Fruit fly (Drosophila melanogaster) whole organism, embryonic: ENCODE measurements around the gene CG16964.

Experiments used
- Blimp-1 ChIP-seq: fragments of 200-800 bp; sonication (Bioruptor generic); optimal IDR thresholded peaks from 3 replicates; lab custom pipeline; 2018; ENCODE audit warnings: missing biosample characterization, missing genetic modification characterization, mild to moderate bottlenecking, moderate library complexity, missing genetic modification reagents
- CG1024 ChIP-seq: fragments of 200-800 bp; sonication (Bioruptor generic); IDR thresholded peaks from 2 replicates; pipeline ENCODE4 v1.3.6; 2022; ENCODE audit warnings: missing biosample characterization, missing genetic modification characterization
- CG11456 ChIP-seq: fragments of 200-800 bp; sonication (Bioruptor generic); IDR thresholded peaks from 3 replicates; pipeline ENCODE4 v1.3.6; 2022; ENCODE audit warnings: missing biosample characterization, missing genetic modification characterization
- CG11504 ChIP-seq: fragments of 200-800 bp; sonication (Bioruptor generic); optimal IDR thresholded peaks from 3 replicates; lab custom pipeline; 2019; ENCODE audit warnings: missing biosample characterization, mild to moderate bottlenecking, missing genetic modification characterization, moderate library complexity
- CG11696 ChIP-seq: fragments of 200-800 bp; sonication (Bioruptor generic); IDR thresholded peaks from 2 replicates; pipeline ENCODE4 v1.3.6; 2022; ENCODE audit warnings: missing biosample characterization, missing genetic modification characterization
- CG11723 ChIP-seq: fragments of 200-800 bp; sonication (Bioruptor generic); optimal IDR thresholded peaks from 2 replicates; lab custom pipeline; 2017; ENCODE audit warnings: missing biosample characterization, mild to moderate bottlenecking, missing genetic modification characterization
- CG12155 ChIP-seq: fragments of 200-800 bp; sonication (Bioruptor generic); optimal IDR thresholded peaks from 3 replicates; lab custom pipeline; 2016; ENCODE audit warnings: missing biosample characterization, missing genetic modification characterization
- CG12769 ChIP-seq: fragments of 200-800 bp; sonication (Bioruptor generic); optimal IDR thresholded peaks from 2 replicates; lab custom pipeline; 2019; ENCODE audit warnings: missing biosample characterization, mild to moderate bottlenecking, missing genetic modification characterization, moderate library complexity
- CG13123 ChIP-seq: fragments of 200-800 bp; sonication (Bioruptor generic); optimal IDR thresholded peaks from 2 replicates; lab custom pipeline; 2016; ENCODE audit warnings: missing biosample characterization, missing genetic modification characterization
- CG13287 ChIP-seq: fragments of 200-800 bp; sonication (Bioruptor generic); IDR thresholded peaks from 2 replicates; pipeline ENCODE4 v1.3.6; 2022; ENCODE audit warnings: missing biosample characterization, missing genetic modification characterization; ENCODE audit not compliant: partially characterized antibody
- CG14667 ChIP-seq: fragments of 200-800 bp; sonication (Bioruptor generic); IDR thresholded peaks from 2 replicates; pipeline ENCODE4 v1.3.6; 2022; ENCODE audit warnings: missing biosample characterization, missing genetic modification characterization
- CG14710 ChIP-seq: fragments of 200-800 bp; sonication (Bioruptor generic); optimal IDR thresholded peaks from 3 replicates; lab custom pipeline; 2019; ENCODE audit warnings: missing biosample characterization, mild to moderate bottlenecking, missing genetic modification characterization, moderate library complexity
- CG15269 ChIP-seq: fragments of 200-800 bp; sonication (Bioruptor generic); optimal IDR thresholded peaks from 2 replicates; lab custom pipeline; 2018; ENCODE audit warnings: missing biosample characterization, mild to moderate bottlenecking, missing genetic modification characterization, moderate library complexity
- CG15479 ChIP-seq: fragments of 200-800 bp; sonication (Bioruptor generic); optimal IDR thresholded peaks from 3 replicates; lab custom pipeline; 2019; ENCODE audit warnings: missing biosample characterization, mild to moderate bottlenecking, missing genetic modification characterization, moderate library complexity
- CG1602 ChIP-seq: fragments of 200-800 bp; sonication (Bioruptor generic); optimal IDR thresholded peaks from 3 replicates; lab custom pipeline; 2016; ENCODE audit warnings: missing biosample characterization, missing genetic modification characterization
- CG2116 ChIP-seq: fragments of 200-800 bp; sonication (Bioruptor generic); optimal IDR thresholded peaks from 3 replicates; lab custom pipeline; 2018; ENCODE audit warnings: missing biosample characterization, mild to moderate bottlenecking, missing genetic modification characterization
- CG2129 ChIP-seq: fragments of 200-800 bp; sonication (Bioruptor generic); IDR thresholded peaks from 2 replicates; pipeline ENCODE4 v1.3.6; 2022; ENCODE audit warnings: missing biosample characterization, missing genetic modification characterization; ENCODE audit not compliant: partially characterized antibody
- CG2678 ChIP-seq: fragments of 200-800 bp; sonication (Bioruptor generic); optimal IDR thresholded peaks from 3 replicates; lab custom pipeline; 2019; ENCODE audit warnings: missing biosample characterization, mild to moderate bottlenecking, missing genetic modification characterization, moderate library complexity
- CG3847 ChIP-seq: fragments of 200-800 bp; sonication (Bioruptor generic); IDR thresholded peaks from 2 replicates; pipeline ENCODE4 v1.3.6; 2022; ENCODE audit warnings: missing biosample characterization, missing genetic modification characterization
- CG6272 ChIP-seq: fragments of 200-800 bp; sonication (Bioruptor generic); IDR thresholded peaks from 2 replicates; pipeline ENCODE4 v1.3.6; 2022; ENCODE audit warnings: missing biosample characterization, missing genetic modification characterization
- CG7556 ChIP-seq: fragments of 200-800 bp; sonication (Bioruptor generic); optimal IDR thresholded peaks from 2 replicates; lab custom pipeline; 2017; ENCODE audit warnings: missing biosample characterization, mild to moderate bottlenecking, missing genetic modification characterization
- Chrac-16 ChIP-seq: fragments of 200-800 bp; sonication (Bioruptor generic); optimal IDR thresholded peaks from 3 replicates; lab custom pipeline; 2016; ENCODE audit warnings: missing biosample characterization, missing genetic modification characterization
- Ets97D ChIP-seq: fragments of 200-800 bp; sonication (Bioruptor generic); optimal IDR thresholded peaks from 3 replicates; lab custom pipeline; 2016; ENCODE audit warnings: missing biosample characterization, missing genetic modification characterization
- Fer3 ChIP-seq: fragments of 200-800 bp; sonication (Bioruptor generic); optimal IDR thresholded peaks from 2 replicates; lab custom pipeline; 2018; ENCODE audit warnings: missing biosample characterization, mild to moderate bottlenecking, missing genetic modification characterization, moderate library complexity
- HLH3B ChIP-seq: fragments of 200-800 bp; sonication (Bioruptor generic); IDR thresholded peaks from 2 replicates; pipeline ENCODE4 v1.3.6; 2022; ENCODE audit warnings: missing biosample characterization, missing genetic modification characterization
- HLH54F ChIP-seq: fragments of 200-800 bp; sonication (Bioruptor generic); optimal IDR thresholded peaks from 3 replicates; lab custom pipeline; 2016; ENCODE audit warnings: missing biosample characterization, missing genetic modification characterization
- Med ChIP-seq: fragments of 200-800 bp; sonication (Bioruptor generic); peaks from one replicate; lab custom pipeline; 2016; ENCODE audit warnings: missing biosample characterization, missing genetic modification characterization, mild to moderate bottlenecking, inconsistent platforms, moderate library complexity
- NK7.1 ChIP-seq: fragments of 200-800 bp; sonication (Bioruptor generic); optimal IDR thresholded peaks from 3 replicates; lab custom pipeline; 2016; ENCODE audit warnings: missing biosample characterization, missing genetic modification characterization
- Nf-YC ChIP-seq: fragments of 200-800 bp; optimal IDR thresholded peaks from 3 replicates; lab custom pipeline; 2019; ENCODE audit warnings: missing biosample characterization, mild to moderate bottlenecking, missing genetic modification characterization, moderate library complexity
- Oaz ChIP-seq: fragments of 200-800 bp; sonication (Bioruptor generic); IDR thresholded peaks from 2 replicates; pipeline ENCODE4 v1.3.6; 2022; ENCODE audit warnings: missing biosample characterization, missing genetic modification characterization
- PHDP ChIP-seq: fragments of 200-800 bp; sonication (Bioruptor generic); optimal IDR thresholded peaks from 3 replicates; lab custom pipeline; 2018; ENCODE audit warnings: missing biosample characterization, mild to moderate bottlenecking, missing genetic modification characterization, moderate library complexity
- Pdp1 ChIP-seq, 2 experiments: fragments of 200-800 bp; sonication (Bioruptor generic); optimal IDR thresholded peaks; 3 replicates each; lab custom pipeline; 2016; ENCODE audit warnings: missing biosample characterization in 2 of 2, missing genetic modification characterization in 2 of 2, mild to moderate bottlenecking in 1 of 2, moderate library complexity in 1 of 2
- Ptx1 ChIP-seq: fragments of 200-800 bp; sonication (Bioruptor generic); IDR thresholded peaks from 2 replicates; pipeline ENCODE4 v1.3.6; 2022; ENCODE audit warnings: missing biosample characterization, missing genetic modification characterization
- Rx ChIP-seq: fragments of 200-800 bp; sonication (Bioruptor generic); IDR thresholded peaks from 2 replicates; pipeline ENCODE4 v1.3.6; 2022; ENCODE audit warnings: missing biosample characterization, missing genetic modification characterization
- Scr ChIP-seq: fragments of 200-800 bp; sonication (Bioruptor generic); IDR thresholded peaks from 2 replicates; pipeline ENCODE4 v1.3.6; 2022; ENCODE audit warnings: missing biosample characterization, missing genetic modification characterization; ENCODE audit not compliant: partially characterized antibody
- Stat92E ChIP-seq, 3 experiments: fragments of >200 bp in 2 of 3; fragments of 200-800 bp in 1 of 3; sonication (Bioruptor generic) in 1 of 3; optimal IDR thresholded peaks; 2 replicates each; lab custom pipeline; 2017 to 2019; ENCODE audit warnings: missing biosample characterization in 3 of 3, missing genetic modification characterization in 3 of 3, mild to moderate bottlenecking in 1 of 3, moderate library complexity in 1 of 3
- ase ChIP-seq: fragments of 200-800 bp; sonication (Bioruptor generic); IDR thresholded peaks from 3 replicates; pipeline ENCODE4 v1.3.6; 2022; ENCODE audit warnings: missing biosample characterization, missing genetic modification characterization
- br ChIP-seq: fragments of >200 bp; optimal IDR thresholded peaks from 2 replicates; lab custom pipeline; 2017
- cato ChIP-seq: fragments of 200-800 bp; sonication (Bioruptor generic); optimal IDR thresholded peaks from 2 replicates; lab custom pipeline; 2016; ENCODE audit warnings: missing biosample characterization, missing genetic modification characterization, borderline replicate concordance
- dan ChIP-seq: fragments of 200-800 bp; sonication (Bioruptor generic); IDR thresholded peaks from 2 replicates; pipeline ENCODE4 v1.3.6; 2022; ENCODE audit warnings: missing biosample characterization, missing genetic modification characterization
- gsb-n ChIP-seq: fragments of 200-800 bp; sonication (Bioruptor generic); optimal IDR thresholded peaks from 3 replicates; lab custom pipeline; 2018; ENCODE audit warnings: missing biosample characterization, mild to moderate bottlenecking, missing genetic modification characterization
- jigr1 ChIP-seq: fragments of 200-800 bp; sonication (Bioruptor generic); IDR thresholded peaks from 3 replicates; pipeline ENCODE4 v1.3.6; 2022; ENCODE audit warnings: missing biosample characterization, missing genetic modification characterization
- lola ChIP-seq, 3 experiments: fragments of >200 bp in 2 of 3; fragments of 200-800 bp in 1 of 3; sonication (Bioruptor generic) in 1 of 3; optimal IDR thresholded peaks; 2 replicates each; lab custom pipeline; 2017 to 2019; ENCODE audit warnings: missing biosample characterization in 3 of 3, missing genetic modification characterization in 3 of 3, mild to moderate bottlenecking in 1 of 3, moderate library complexity in 1 of 3
- lov ChIP-seq, 2 experiments: fragments of 200-800 bp in 1 of 2; fragments of >200 bp in 1 of 2; sonication (Bioruptor generic) in 1 of 2; IDR thresholded peaks in 1 of 2; optimal IDR thresholded peaks in 1 of 2; 2 replicates in 1 of 2; 3 replicates in 1 of 2; pipeline versions ENCODE4 v1.3.6 to Lab custom; 2017 to 2022; ENCODE audit warnings: missing biosample characterization in 1 of 2, missing genetic modification characterization in 1 of 2
- luna ChIP-seq: fragments of 200-800 bp; sonication (Bioruptor generic); optimal IDR thresholded peaks from 2 replicates; lab custom pipeline; 2016; ENCODE audit warnings: missing biosample characterization, missing genetic modification characterization
- oc ChIP-seq: fragments of 200-800 bp; sonication (Bioruptor generic); optimal IDR thresholded peaks from 2 replicates; lab custom pipeline; 2018; ENCODE audit warnings: missing biosample characterization, mild to moderate bottlenecking, missing genetic modification characterization, moderate library complexity
- pzg ChIP-seq: fragments of 200-800 bp; sonication (Bioruptor generic); optimal IDR thresholded peaks from 3 replicates; lab custom pipeline; 2018; ENCODE audit warnings: missing biosample characterization, mild to moderate bottlenecking, missing genetic modification characterization, moderate library complexity
- slbo ChIP-seq: fragments of 200-800 bp; sonication (Bioruptor generic); IDR thresholded peaks from 2 replicates; pipeline ENCODE4 v1.3.6; 2022; ENCODE audit warnings: missing biosample characterization, missing genetic modification characterization
- vfl ChIP-seq: fragments of 200-800 bp; sonication (Bioruptor generic); optimal IDR thresholded peaks from 2 replicates; lab custom pipeline; 2016; ENCODE audit warnings: missing biosample characterization, missing genetic modification characterization
- wor ChIP-seq: fragments of 200-800 bp; sonication (Bioruptor generic); IDR thresholded peaks from 2 replicates; pipeline ENCODE4 v1.3.6; 2022; ENCODE audit warnings: missing biosample characterization, missing genetic modification characterization

Gene CG16964

dm6 chr2L:11987945-11988344, 40.2 kb downstream of the CG16964 start, which contains the start of the genes CG6686 and CG34163 (continued):
- TF ChIP-seq CG12155 (GFP tag; lab: Kevin White, UChicago) = peak; percentile 15
- TF ChIP-seq Ptx1 (GFP tag; lab: Robert Waterston, UW) = no peak; the same call in 1 of the 2 replicates
- no peak for TF ChIP-seq CG11456
- TF ChIP-seq HLH54F (GFP tag; lab: Kevin White, UChicago) = peak; percentile 42
- no peak for TF ChIP-seq CG11723 (GFP tag; lab: Kevin White, UChicago)
- no peak for TF ChIP-seq ase (GFP tag; lab: Robert Waterston, UW)
- TF ChIP-seq CG15479 (GFP tag; lab: Kevin White, UChicago) = no peak
- TF ChIP-seq Ets97D (GFP tag; lab: Kevin White, UChicago) = peak; percentile 71
- TF ChIP-seq slbo (GFP tag; lab: Robert Waterston, UW) = peak; percentile 66; the same call in 1 of the 2 replicates
- TF ChIP-seq CG1602 (GFP tag; lab: Kevin White, UChicago) = no peak
- no peak for TF ChIP-seq CG1024
- TF ChIP-seq Pdp1 (GFP tag; optimal IDR thresholded peaks at IDR 0.05; lab: Kevin White, UChicago) = peak in 1 of 2 experiments; percentile 66
- no peak for TF ChIP-seq Blimp-1 (GFP tag; lab: Kevin White, UChicago)
- no peak for TF ChIP-seq Rx (GFP tag; lab: Robert Waterston, UW)
- TF ChIP-seq CG2116 (GFP tag; lab: Kevin White, UChicago) = peak; percentile 63
- no peak for TF ChIP-seq oc
- no peak for TF ChIP-seq wor (GFP tag; lab: Robert Waterston, UW)
- peak; percentile 20; the same call in 1 of the 2 replicates for TF ChIP-seq CG14667 (GFP tag; lab: Robert Waterston, UW)
- TF ChIP-seq PHDP (tag; lab: Kevin White, UChicago) = peak; percentile 6
- no peak for TF ChIP-seq CG13287 (GFP tag; lab: Robert Waterston, UW)
- peak; percentile 87 for TF ChIP-seq Med
- TF ChIP-seq lola (GFP tag; optimal IDR thresholded peaks at IDR 0.05; lab: Kevin White, UChicago) = no peak
- TF ChIP-seq Oaz (GFP tag; lab: Robert Waterston, UW) = no peak
- TF ChIP-seq CG7556 (GFP tag; lab: Kevin White, UChicago) = no peak
- TF ChIP-seq luna = no peak
- TF ChIP-seq CG14710 (tag; lab: Kevin White, UChicago) = peak; percentile 83
- no peak for TF ChIP-seq NK7.1 (GFP tag; lab: Kevin White, UChicago)
- no peak for TF ChIP-seq dan (GFP tag; lab: Robert Waterston, UW)
- TF ChIP-seq Stat92E (GFP tag; optimal IDR thresholded peaks at IDR 0.05; lab: Kevin White, UChicago) = peak in 1 of 3 experiments; percentile 38
- no peak for TF ChIP-seq Fer3 (tag; lab: Kevin White, UChicago)
- no peak for TF ChIP-seq CG2678 (tag; lab: Kevin White, UChicago)
- no peak for TF ChIP-seq gsb-n (tag; lab: Kevin White, UChicago)
- TF ChIP-seq Chrac-16 (GFP tag; lab: Kevin White, UChicago) = peak; percentile 33
- TF ChIP-seq CG11504 (tag; lab: Kevin White, UChicago) = no peak
- TF ChIP-seq CG11696 (GFP tag; lab: Robert Waterston, UW) = no peak
- no peak for TF ChIP-seq Scr (GFP tag; lab: Robert Waterston, UW)
- TF ChIP-seq pzg (GFP tag; lab: Kevin White, UChicago) = peak; percentile 63
- no peak for TF ChIP-seq lov (optimal IDR thresholded peaks at IDR 0.05; lab: Kevin White, UChicago)
- no peak for TF ChIP-seq lov (GFP tag; IDR thresholded peaks at IDR 0.05; lab: Robert Waterston, UW)
- 0 out of 2 replicates have a peak, but pooled peaks have one; percentile 24 for TF ChIP-seq CG3847 (GFP tag; lab: Robert Waterston, UW)
- no peak for TF ChIP-seq HLH3B (GFP tag; lab: Robert Waterston, UW)
- TF ChIP-seq CG13123 (GFP tag; lab: Kevin White, UChicago) = no peak
- no peak for TF ChIP-seq Nf-YC
- no peak for TF ChIP-seq CG15269 (tag; lab: Kevin White, UChicago)
- no peak for TF ChIP-seq CG6272 (GFP tag; lab: Robert Waterston, UW)
- TF ChIP-seq jigr1 (GFP tag; lab: Robert Waterston, UW) = no peak
- TF ChIP-seq CG12769 (tag; lab: Kevin White, UChicago) = no peak
- TF ChIP-seq CG2129 (GFP tag; lab: Robert Waterston, UW) = no peak
- peak; percentile 41 for TF ChIP-seq vfl
- TF ChIP-seq br (lab: Kevin White, UChicago) = no peak
- TF ChIP-seq cato (GFP tag; lab: Kevin White, UChicago) = no peak
